Fruit fly (Drosophila melanogaster): ENCODE measurements around the gene Or98b.

Gene Or98b

DNA sequence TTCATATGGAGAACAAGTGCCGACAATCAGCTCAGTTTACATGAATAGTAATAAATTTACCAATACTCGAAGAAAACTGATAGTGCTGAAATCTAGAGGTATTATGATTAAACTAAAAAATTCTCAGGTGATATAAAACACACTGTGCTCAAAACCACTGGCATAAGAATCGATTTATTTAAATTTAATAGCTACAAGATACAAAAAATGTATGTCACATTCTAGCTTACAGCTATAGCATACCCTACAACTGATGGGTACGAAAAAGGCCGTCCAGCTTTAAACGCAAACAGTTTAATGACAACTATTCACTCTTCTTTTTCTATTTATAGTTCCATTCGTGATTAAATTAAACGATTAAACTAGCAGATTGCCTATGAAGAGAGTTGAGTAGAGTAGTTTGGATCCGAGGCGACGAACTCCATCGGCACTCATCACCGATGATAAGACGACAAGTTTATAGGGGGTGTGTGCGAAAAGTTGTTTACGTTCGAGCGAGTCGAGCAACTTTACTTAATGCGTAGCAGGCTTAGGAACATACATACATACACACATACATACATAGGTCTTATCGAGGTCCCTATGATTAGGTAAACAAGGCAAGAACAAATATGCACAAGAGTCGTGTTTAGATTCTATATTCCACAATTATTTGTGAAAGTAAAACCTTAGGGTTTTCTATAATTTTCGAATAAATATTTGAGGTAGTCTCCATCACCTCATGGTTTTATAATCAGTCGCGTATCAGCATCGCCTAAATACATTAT lies 23.1 kb upstream of the Or98b start (continued):
- TF ChIP-seq CG6683 (GFP tag; optimal IDR thresholded peaks at IDR 0.05) (peak; percentile 19), CG15073 (GFP tag; optimal IDR thresholded peaks at IDR 0.05) (peak; percentile 32), CG3847 (GFP tag; IDR thresholded peaks at IDR 0.05) (peak; percentile 57), slou (GFP tag; optimal IDR thresholded peaks at IDR 0.05) (peak; percentile 52), toy (GFP tag; IDR thresholded peaks at IDR 0.05) (peak; percentile 49; the same call in 1 of the 2 replicates), bab2 (GFP tag; optimal IDR thresholded peaks at IDR 0.05) (peak; percentile 91), disco-r (GFP tag; optimal IDR thresholded peaks at IDR 0.05) (peak; percentile 38), h (optimal IDR thresholded peaks at IDR 0.05) (no peak), CG10654 (GFP tag; optimal IDR thresholded peaks at IDR 0.05) (peak; percentile 75), cas (GFP tag; IDR thresholded peaks at IDR 0.05) (peak; percentile 75), bigmax (GFP tag; optimal IDR thresholded peaks at IDR 0.05) (peak; percentile 16), CG17829 (tag; optimal IDR thresholded peaks at IDR 0.05) (no peak), chm (GFP tag; IDR thresholded peaks at IDR 0.05) (peak; percentile 95), gro (GFP tag; optimal IDR thresholded peaks at IDR 0.05) (peak; percentile 74), p53 (GFP tag; optimal IDR thresholded peaks at IDR 0.05) (peak; percentile 29), CG11398 (GFP tag; optimal IDR thresholded peaks at IDR 0.05) (peak; percentile 82), Hr51 (GFP tag; optimal IDR thresholded peaks at IDR 0.05) (peak; percentile 27 to 72), az2 (GFP tag; optimal IDR thresholded peaks at IDR 0.05) (peak; percentile 38), NK7.1 (GFP tag; optimal IDR thresholded peaks at IDR 0.05) (peak; percentile 10), Eip74EF (GFP tag; optimal IDR thresholded peaks at IDR 0.05) (peak in 1 of 2 experiments; percentile 29), ttk (GFP tag; IDR thresholded peaks at IDR 0.05) (peak; percentile 60; the same call in 1 of the 2 replicates), HLH4C (GFP tag; IDR thresholded peaks at IDR 0.05; ENCODE audit: partially characterized antibody) (no peak), CG12659 (GFP tag; optimal IDR thresholded peaks at IDR 0.05) (peak; percentile 69), ERR (GFP tag; optimal IDR thresholded peaks at IDR 0.05) (peak; percentile 52), CG9215 (GFP tag; IDR thresholded peaks at IDR 0.05) (no peak; the same call in none of the 2 replicates), ro (GFP tag; IDR thresholded peaks at IDR 0.05) (no peak), CG11247 (GFP tag; IDR thresholded peaks at IDR 0.05) (peak; percentile 76), sens (GFP tag) (peak; percentile 98), CG11093 (GFP tag; IDR thresholded peaks at IDR 0.05) (peak; percentile 54; the same call in 2 of the 3 replicates), inv (GFP tag; IDR thresholded peaks at IDR 0.05; ENCODE audit: partially characterized antibody) (no peak), CG10979 (tag; optimal IDR thresholded peaks at IDR 0.05) (peak; percentile 52), CG3407 (GFP tag; optimal IDR thresholded peaks at IDR 0.05) (peak; percentile 72), Bgb (GFP tag; IDR thresholded peaks at IDR 0.05; ENCODE audit: partially characterized antibody) (no peak), sc (optimal IDR thresholded peaks at IDR 0.05) (no peak), sc (GFP tag; optimal IDR thresholded peaks at IDR 0.05) (peak; percentile 86), tup (GFP tag; optimal IDR thresholded peaks at IDR 0.05) (peak; percentile 78), pfk (GFP tag; optimal IDR thresholded peaks at IDR 0.05) (peak; percentile 46), dm (GFP tag; optimal IDR thresholded peaks at IDR 0.05) (peak; percentile 0), CG11085 (GFP tag; IDR thresholded peaks at IDR 0.05) (peak; percentile 69), pan (optimal IDR thresholded peaks at IDR 0.05) (no peak), pan (GFP tag; optimal IDR thresholded peaks at IDR 0.05 in 1 of 2, IDR thresholded peaks at IDR 0.05 in 1 of 2) (peak in 1 of 2 experiments; percentile 75), Aef1 (GFP tag; IDR thresholded peaks at IDR 0.05) (peak; percentile 66), Atf-2 (GFP tag; optimal IDR thresholded peaks at IDR 0.05) (peak; percentile 60), ken (GFP tag; IDR thresholded peaks at IDR 0.05) (peak; percentile 70), exex (tag; optimal IDR thresholded peaks at IDR 0.05) (peak; percentile 67), gfzf (GFP tag; optimal IDR thresholded peaks at IDR 0.05) (peak; percentile 7), CG1647 (GFP tag; optimal IDR thresholded peaks at IDR 0.05) (no peak), CG7271 (tag; optimal IDR thresholded peaks at IDR 0.05) (peak; percentile 79), CG9932 (GFP tag; IDR thresholded peaks at IDR 0.05) (peak; percentile 89)
